Worm (Caenorhabditis elegans): ENCODE results near the gene F55G7.5.

- no peak for TF ChIP-seq zip-8 (tag; optimal IDR thresholded peaks at IDR 0.05)
- TF ChIP-seq elt-1 (tag; optimal IDR thresholded peaks at IDR 0.05; ENCODE audit: borderline replicate concordance, insufficient read depth): no peak
- no peak for TF ChIP-seq lin-13 (tag; optimal IDR thresholded peaks at IDR 0.05)
- no peak for TF ChIP-seq cnd-1 (tag; optimal IDR thresholded peaks at IDR 0.05)
- no peak for TF ChIP-seq ztf-11 (tag; optimal IDR thresholded peaks at IDR 0.05)
- no peak for TF ChIP-seq elt-3 (tag; optimal IDR thresholded peaks at IDR 0.05)
- TF ChIP-seq snpc-4 (tag; optimal IDR thresholded peaks at IDR 0.05): no peak
- no peak for TF ChIP-seq nhr-237 (tag; optimal IDR thresholded peaks at IDR 0.05)
Observed at ce11 chrX:11987900-11988364, 49.2 kb upstream of the F55G7.5 start, which contains the start of gene C49F5.6.
